Worm (Caenorhabditis elegans) whole organism, midembryonic: Measurements from ENCODE around the gene lsm-4.

Source experiments
- T22C8.4 ChIP-seq: fragments of 200-800 bp; sonication (Bioruptor generic); IDR thresholded peaks from 2 replicates; pipeline ENCODE4 v1.3.6; 2022; ENCODE audit warnings: missing genetic modification characterization, missing compliant biosample characterization
- cog-1 ChIP-seq: sonication (generic microtip); optimal IDR thresholded peaks from 2 replicates; lab custom pipeline; 2016; ENCODE audit warnings: missing genetic modification characterization, missing compliant biosample characterization
- flt-1 ChIP-seq: fragments of 200-800 bp; sonication (Bioruptor generic); IDR thresholded peaks from 2 replicates; pipeline ENCODE4 v1.3.6; 2022; ENCODE audit warnings: missing genetic modification characterization, missing compliant biosample characterization
- klf-2 ChIP-seq: fragments of 200-800 bp; sonication (Bioruptor generic); conservative IDR thresholded peaks from 2 replicates; pipeline ENCODE4 v1.3.6; 2022; ENCODE audit warnings: missing genetic modification reagents, missing genetic modification characterization, missing compliant biosample characterization
- med-1 ChIP-seq: sonication (generic microtip); optimal IDR thresholded peaks from 2 replicates; lab custom pipeline; 2017; ENCODE audit warnings: missing genetic modification characterization, mild to moderate bottlenecking, missing compliant biosample characterization, antibody characterized with exemption, missing genetic modification reagents; ENCODE audit not compliant: insufficient read depth
- ref-1 ChIP-seq: fragments of 200-800 bp; sonication (Bioruptor generic); conservative IDR thresholded peaks from 2 replicates; pipeline ENCODE4 v1.3.6; 2022; ENCODE audit warnings: missing genetic modification reagents, missing genetic modification characterization, missing compliant biosample characterization
- tab-1 ChIP-seq: fragments of 200-800 bp; sonication (Bioruptor generic); IDR thresholded peaks from 2 replicates; pipeline ENCODE4 v1.3.6; 2022; ENCODE audit warnings: missing genetic modification characterization, missing compliant biosample characterization
- ztf-23 ChIP-seq: fragments of 200-800 bp; sonication (Bioruptor generic); IDR thresholded peaks from 2 replicates; pipeline ENCODE4 v1.3.6; 2022; ENCODE audit warnings: missing genetic modification reagents, missing genetic modification characterization, missing compliant biosample characterization
- ztf-29 ChIP-seq: fragments of 200-800 bp; sonication (Bioruptor generic); IDR thresholded peaks from 2 replicates; pipeline ENCODE4 v1.3.6; 2022; ENCODE audit warnings: missing genetic modification reagents, missing genetic modification characterization, missing compliant biosample characterization

The lsm-4 gene

ce11 chrII:7251978-7252377 lies 985 bp downstream of the lsm-4 start, which contains the start of the genes prx-13 and ada-2:
prx-13 (minus strand) TSS chrII:7252015.
ada-2 (plus strand) TSS chrII:7252259.
- TF ChIP-seq med-1 (no peak), ref-1 (no peak), flt-1 (GFP tag; lab: Robert Waterston, UW) (no peak), ztf-23 (GFP tag; lab: Robert Waterston, UW) (no peak), T22C8.4 (no peak), cog-1 (no peak), klf-2 (no peak), ztf-29 (GFP tag; lab: Robert Waterston, UW) (no peak), tab-1 (GFP tag; lab: Robert Waterston, UW) (no peak)

ce11 chrII:7245576-7245975 lies 7.4 kb downstream of the lsm-4 start, which contains the start of gene skpo-3:
skpo-3 (plus strand) TSS chrII:7245876.
- TF ChIP-seq klf-2 (no peak), ref-1 (no peak), med-1 (no peak), T22C8.4 (no peak), ztf-23 (GFP tag; lab: Robert Waterston, UW) (no peak), cog-1 (no peak), tab-1 (GFP tag; lab: Robert Waterston, UW) (no peak), ztf-29 (GFP tag; lab: Robert Waterston, UW) (no peak), flt-1 (GFP tag; lab: Robert Waterston, UW) (no peak)

ce11 chrII:7242754-7243153 lies 10.2 kb downstream of the lsm-4 start:
- TF ChIP-seq T22C8.4, result no peak
- no peak for TF ChIP-seq ref-1
- TF ChIP-seq cog-1, result no peak
- TF ChIP-seq med-1, result no peak
- no peak for TF ChIP-seq klf-2
- no peak for TF ChIP-seq flt-1 (GFP tag; lab: Robert Waterston, UW)
- no peak for TF ChIP-seq ztf-23 (GFP tag; lab: Robert Waterston, UW)
- no peak for TF ChIP-seq tab-1 (GFP tag; lab: Robert Waterston, UW)
- no peak for TF ChIP-seq ztf-29 (GFP tag; lab: Robert Waterston, UW)

- TF ChIP-seq ref-1, result no peak
- TF ChIP-seq T22C8.4, result no peak
- no peak for TF ChIP-seq ztf-29 (GFP tag; lab: Robert Waterston, UW)
- TF ChIP-seq med-1, result no peak
- no peak for TF ChIP-seq flt-1 (GFP tag; lab: Robert Waterston, UW)
- TF ChIP-seq klf-2, result no peak
- TF ChIP-seq tab-1 (GFP tag; lab: Robert Waterston, UW), result no peak
- TF ChIP-seq cog-1, result no peak
- TF ChIP-seq ztf-23 (GFP tag; lab: Robert Waterston, UW), result no peak
Measured at ce11 chrII:7239705-7240104, 13.3 kb downstream of the lsm-4 start.

ce11 chrII:7238791-7239190 lies 14.2 kb downstream of the lsm-4 start:
- TF ChIP-seq ref-1 (no peak), klf-2 (no peak), tab-1 (GFP tag; lab: Robert Waterston, UW) (no peak), cog-1 (no peak)

ce11 chrII:7238248-7238647 lies 14.7 kb downstream of the lsm-4 start, which contains the start of gene aqp-1:
aqp-1 (minus strand) TSS chrII:7238349.
- TF ChIP-seq cog-1, result no peak
- TF ChIP-seq tab-1 (GFP tag; lab: Robert Waterston, UW), result no peak
- TF ChIP-seq med-1, result no peak
- no peak for TF ChIP-seq flt-1 (GFP tag; lab: Robert Waterston, UW)
- no peak for TF ChIP-seq ref-1
- TF ChIP-seq ztf-29 (GFP tag; lab: Robert Waterston, UW), result no peak
- no peak for TF ChIP-seq ztf-23 (GFP tag; lab: Robert Waterston, UW)
- TF ChIP-seq T22C8.4, result no peak
- no peak for TF ChIP-seq klf-2

ce11 chrII:7236937-7237336 lies 16.0 kb downstream of the lsm-4 start:
- TF ChIP-seq med-1, result no peak
- TF ChIP-seq flt-1 (GFP tag; lab: Robert Waterston, UW), result no peak
- no peak for TF ChIP-seq ref-1
- TF ChIP-seq ztf-23 (GFP tag; lab: Robert Waterston, UW), result no peak
- no peak for TF ChIP-seq cog-1
- no peak for TF ChIP-seq klf-2
- no peak for TF ChIP-seq tab-1 (GFP tag; lab: Robert Waterston, UW)

ce11 chrII:7233274-7233673 lies 19.7 kb downstream of the lsm-4 start:
- no peak for TF ChIP-seq ztf-23 (GFP tag; lab: Robert Waterston, UW)
- no peak for TF ChIP-seq flt-1 (GFP tag; lab: Robert Waterston, UW)
- no peak for TF ChIP-seq ztf-29 (GFP tag; lab: Robert Waterston, UW)
- no peak for TF ChIP-seq cog-1
- no peak for TF ChIP-seq tab-1 (GFP tag; lab: Robert Waterston, UW)
- TF ChIP-seq klf-2, result no peak
- TF ChIP-seq ref-1, result no peak
- no peak for TF ChIP-seq T22C8.4
- TF ChIP-seq med-1, result no peak

ce11 chrII:7232517-7232916 lies 20.4 kb downstream of the lsm-4 start, which contains the start of gene ctsa-3.1:
ctsa-3.1 (plus strand) TSS chrII:7232853.
- no peak for TF ChIP-seq tab-1 (GFP tag; lab: Robert Waterston, UW)
- no peak for TF ChIP-seq med-1
- TF ChIP-seq flt-1 (GFP tag; lab: Robert Waterston, UW), result no peak
- TF ChIP-seq T22C8.4, result no peak
- TF ChIP-seq ztf-23 (GFP tag; lab: Robert Waterston, UW), result no peak
- no peak for TF ChIP-seq klf-2

- TF ChIP-seq T22C8.4 (no peak), cog-1 (no peak), ref-1 (no peak), tab-1 (GFP tag; lab: Robert Waterston, UW) (no peak), med-1 (no peak), ztf-29 (GFP tag; lab: Robert Waterston, UW) (no peak), klf-2 (no peak), flt-1 (GFP tag; lab: Robert Waterston, UW) (no peak), ztf-23 (GFP tag; lab: Robert Waterston, UW) (no peak)
Measured at ce11 chrII:7231951-7232350, 21.0 kb downstream of the lsm-4 start.

ce11 chrII:7230684-7231083 lies 22.3 kb downstream of the lsm-4 start:
- TF ChIP-seq tab-1 (GFP tag; lab: Robert Waterston, UW), result no peak
- TF ChIP-seq cog-1, result no peak
- no peak for TF ChIP-seq ztf-29 (GFP tag; lab: Robert Waterston, UW)
- no peak for TF ChIP-seq T22C8.4
- TF ChIP-seq ref-1, result no peak
- TF ChIP-seq med-1, result no peak
- TF ChIP-seq flt-1 (GFP tag; lab: Robert Waterston, UW), result no peak
- no peak for TF ChIP-seq klf-2
- TF ChIP-seq ztf-23 (GFP tag; lab: Robert Waterston, UW), result no peak
